Fruit fly (Drosophila melanogaster) whole organism, embryonic: ENCODE measurements around the gene CG32450.

Experiments used
- Atf3 ChIP-seq: fragments of 200-800 bp; sonication (Bioruptor generic); optimal IDR thresholded peaks from 3 replicates; lab custom pipeline; 2016; ENCODE audit warnings: missing biosample characterization, missing genetic modification characterization
- Atf6 ChIP-seq: fragments of 200-800 bp; sonication (Bioruptor generic); IDR thresholded peaks from 2 replicates; pipeline ENCODE4 v1.3.6; 2022; ENCODE audit warnings: missing biosample characterization, missing genetic modification characterization
- Awh ChIP-seq: fragments of 200-800 bp; sonication (Bioruptor generic); IDR thresholded peaks from 2 replicates; pipeline ENCODE4, ENCODE4 v1.3.6; 2022; ENCODE audit warnings: missing biosample characterization, missing genetic modification characterization
- Bteb2 ChIP-seq: fragments of 200-800 bp; sonication (Bioruptor generic); optimal IDR thresholded peaks from 2 replicates; lab custom pipeline; 2016; ENCODE audit warnings: missing biosample characterization, missing genetic modification characterization
- CG10366 ChIP-seq: fragments of 200-800 bp; sonication (Bioruptor generic); IDR thresholded peaks from 2 replicates; pipeline ENCODE4 v1.3.6; 2022; ENCODE audit warnings: missing biosample characterization, missing genetic modification characterization
- CG11560 ChIP-seq: fragments of 200-800 bp; sonication (Bioruptor generic); IDR thresholded peaks from 3 replicates; pipeline ENCODE4 v1.3.6; 2022; ENCODE audit warnings: missing biosample characterization, missing genetic modification characterization
- CG14667 ChIP-seq: fragments of 200-800 bp; sonication (Bioruptor generic); IDR thresholded peaks from 2 replicates; pipeline ENCODE4 v1.3.6; 2022; ENCODE audit warnings: missing biosample characterization, missing genetic modification characterization
- CG14860 ChIP-seq: fragments of 200-800 bp; sonication (Bioruptor generic); IDR thresholded peaks from 3 replicates; pipeline ENCODE4 v1.3.6; 2022; ENCODE audit warnings: missing biosample characterization, missing genetic modification characterization; ENCODE audit not compliant: partially characterized antibody
- CG15514 ChIP-seq: fragments of 200-800 bp; sonication (Bioruptor generic); optimal IDR thresholded peaks from 3 replicates; lab custom pipeline; 2017; ENCODE audit warnings: missing biosample characterization, missing genetic modification characterization, mild to moderate bottlenecking, moderate library complexity, missing genetic modification reagents
- CG17186 ChIP-seq: fragments of 200-800 bp; sonication (Bioruptor generic); optimal IDR thresholded peaks from 3 replicates; lab custom pipeline; 2017; ENCODE audit warnings: missing biosample characterization, missing genetic modification reagents, missing genetic modification characterization
- CG17568 ChIP-seq: fragments of 200-800 bp; sonication (Bioruptor generic); optimal IDR thresholded peaks from 2 replicates; lab custom pipeline; 2018; ENCODE audit warnings: missing biosample characterization, mild to moderate bottlenecking, missing genetic modification characterization, moderate library complexity
- CG17802 ChIP-seq: fragments of 200-800 bp; sonication (Bioruptor generic); optimal IDR thresholded peaks from 2 replicates; lab custom pipeline; 2018; ENCODE audit warnings: missing biosample characterization, mild to moderate bottlenecking, missing genetic modification characterization, moderate library complexity
- CG31224 ChIP-seq: fragments of 200-800 bp; sonication (Bioruptor generic); IDR thresholded peaks from 2 replicates; pipeline ENCODE4 v1.3.6; 2022; ENCODE audit warnings: missing biosample characterization, missing genetic modification characterization
- CG32532 ChIP-seq: fragments of 200-800 bp; sonication (Bioruptor generic); IDR thresholded peaks from 2 replicates; pipeline ENCODE4 v1.3.6; 2022; ENCODE audit warnings: missing biosample characterization, missing genetic modification characterization
- CG6254 ChIP-seq: fragments of 200-800 bp; sonication (Bioruptor generic); optimal IDR thresholded peaks from 3 replicates; lab custom pipeline; 2017; ENCODE audit warnings: mild to moderate bottlenecking, missing biosample characterization, missing genetic modification reagents, missing genetic modification characterization
- CG7987 ChIP-seq: fragments of 200-800 bp; sonication (Bioruptor generic); optimal IDR thresholded peaks from 2 replicates; lab custom pipeline; 2018; ENCODE audit warnings: missing biosample characterization, mild to moderate bottlenecking, missing genetic modification characterization, moderate library complexity
- CG8924 ChIP-seq: fragments of 200-800 bp; optimal IDR thresholded peaks from 3 replicates; lab custom pipeline; 2019; ENCODE audit warnings: missing biosample characterization, mild to moderate bottlenecking, missing genetic modification characterization, moderate library complexity
- CkIIα-i1 ChIP-seq: fragments of 200-800 bp; sonication (Bioruptor generic); IDR thresholded peaks from 2 replicates; pipeline ENCODE4 v1.3.6; 2022; ENCODE audit warnings: missing biosample characterization, missing genetic modification characterization
- Ets65A ChIP-seq: fragments of 200-800 bp; sonication (Bioruptor generic); peaks from one replicate; lab custom pipeline; 2016; ENCODE audit warnings: missing biosample characterization, missing genetic modification characterization
- Hr39 ChIP-seq: fragments of >200 bp; optimal IDR thresholded peaks from 2 replicates; lab custom pipeline; 2017
- MBD-R2 ChIP-seq: fragments of 200-800 bp; sonication (Bioruptor generic); IDR thresholded peaks from 2 replicates; pipeline ENCODE4 v1.3.6; 2022; ENCODE audit warnings: missing biosample characterization, missing genetic modification characterization
- Max ChIP-seq: fragments of 200-800 bp; sonication (Bioruptor generic); optimal IDR thresholded peaks from 2 replicates; lab custom pipeline; 2016; ENCODE audit warnings: missing biosample characterization, mild to moderate bottlenecking, missing genetic modification characterization
- Meics ChIP-seq: fragments of 200-800 bp; sonication (Bioruptor generic); optimal IDR thresholded peaks from 2 replicates; lab custom pipeline; 2017; ENCODE audit warnings: missing biosample characterization, mild to moderate bottlenecking, missing genetic modification characterization
- NK7.1 ChIP-seq: fragments of 200-800 bp; sonication (Bioruptor generic); optimal IDR thresholded peaks from 3 replicates; lab custom pipeline; 2016; ENCODE audit warnings: missing biosample characterization, missing genetic modification characterization
- Neu2 ChIP-seq: fragments of 200-800 bp; sonication (Bioruptor generic); optimal IDR thresholded peaks from 3 replicates; lab custom pipeline; 2016; ENCODE audit warnings: missing biosample characterization, missing genetic modification characterization, borderline replicate concordance
- Nf-YA ChIP-seq: fragments of 200-800 bp; sonication (Bioruptor generic); IDR thresholded peaks from 2 replicates; pipeline ENCODE4 v1.3.6; 2022; ENCODE audit warnings: missing biosample characterization, missing genetic modification characterization
- Nf-YB ChIP-seq: fragments of 200-800 bp; sonication (Bioruptor generic); optimal IDR thresholded peaks from 3 replicates; lab custom pipeline; 2019; ENCODE audit warnings: missing biosample characterization, mild to moderate bottlenecking, missing genetic modification characterization, moderate library complexity
- Opbp ChIP-seq: fragments of 200-800 bp; sonication (Bioruptor generic); IDR thresholded peaks from 3 replicates; pipeline ENCODE4 v1.3.6; 2022; ENCODE audit warnings: missing biosample characterization, missing genetic modification characterization; ENCODE audit not compliant: partially characterized antibody
- Rx ChIP-seq: fragments of 200-800 bp; sonication (Bioruptor generic); IDR thresholded peaks from 2 replicates; pipeline ENCODE4 v1.3.6; 2022; ENCODE audit warnings: missing biosample characterization, missing genetic modification characterization
- bcd ChIP-seq: fragments of 200-800 bp; sonication (Bioruptor generic); optimal IDR thresholded peaks from 2 replicates; lab custom pipeline; 2017; ENCODE audit warnings: missing biosample characterization, mild to moderate bottlenecking, missing genetic modification characterization
- caup ChIP-seq: fragments of 200-800 bp; sonication (Bioruptor generic); optimal IDR thresholded peaks from 3 replicates; lab custom pipeline; 2017; ENCODE audit warnings: missing biosample characterization, mild to moderate bottlenecking, missing genetic modification characterization, moderate library complexity; ENCODE audit not compliant: severe bottlenecking
- chinmo ChIP-seq: fragments of 200-800 bp; sonication (Bioruptor generic); IDR thresholded peaks from 4 replicates; pipeline ENCODE4 v1.3.6; 2022; ENCODE audit warnings: missing biosample characterization, missing genetic modification characterization; ENCODE audit not compliant: partially characterized antibody
- chm ChIP-seq: fragments of 200-800 bp; sonication (Bioruptor generic); IDR thresholded peaks from 2 replicates; pipeline ENCODE4 v1.3.6; 2022; ENCODE audit warnings: missing biosample characterization, missing genetic modification characterization
- ci ChIP-seq: fragments of 200-800 bp; sonication (Bioruptor generic); IDR thresholded peaks from 3 replicates; pipeline ENCODE4 v1.3.6; 2022; ENCODE audit warnings: missing biosample characterization, missing genetic modification characterization
- dati ChIP-seq: fragments of 200-800 bp; sonication (Bioruptor generic); IDR thresholded peaks from 2 replicates; pipeline ENCODE4 v1.3.6; 2022; ENCODE audit warnings: missing biosample characterization, missing genetic modification characterization
- gcm2 ChIP-seq: fragments of 200-800 bp; sonication (Bioruptor generic); optimal IDR thresholded peaks from 2 replicates; lab custom pipeline; 2016; ENCODE audit warnings: missing biosample characterization, missing genetic modification characterization
- jigr1 ChIP-seq: fragments of 200-800 bp; sonication (Bioruptor generic); IDR thresholded peaks from 3 replicates; pipeline ENCODE4 v1.3.6; 2022; ENCODE audit warnings: missing biosample characterization, missing genetic modification characterization
- kay ChIP-seq: fragments of 200-800 bp; sonication (Bioruptor generic); optimal IDR thresholded peaks from 2 replicates; lab custom pipeline; 2016; ENCODE audit warnings: missing biosample characterization, missing genetic modification characterization
- klu ChIP-seq: fragments of 200-800 bp; sonication (Bioruptor generic); IDR thresholded peaks from 2 replicates; pipeline ENCODE4 v1.3.6; 2022; ENCODE audit warnings: missing biosample characterization, missing genetic modification characterization
- lilli ChIP-seq: fragments of 200-800 bp; sonication (Bioruptor generic); optimal IDR thresholded peaks from 3 replicates; lab custom pipeline; 2016; ENCODE audit warnings: missing biosample characterization, missing genetic modification characterization
- odd ChIP-seq: fragments of 200-800 bp; sonication (Bioruptor generic); optimal IDR thresholded peaks from 2 replicates; lab custom pipeline; 2017; ENCODE audit warnings: missing biosample characterization, mild to moderate bottlenecking, missing genetic modification characterization
- p53 ChIP-seq: fragments of 200-800 bp; sonication (Bioruptor generic); optimal IDR thresholded peaks from 2 replicates; lab custom pipeline; 2016; ENCODE audit warnings: missing biosample characterization, missing genetic modification characterization
- pb ChIP-seq: fragments of 200-800 bp; sonication (Bioruptor generic); optimal IDR thresholded peaks from 3 replicates; lab custom pipeline; 2016; ENCODE audit warnings: missing biosample characterization, missing genetic modification characterization
- psq ChIP-seq: fragments of 200-800 bp; sonication (Bioruptor generic); optimal IDR thresholded peaks from 2 replicates; lab custom pipeline; 2017; ENCODE audit warnings: missing biosample characterization, missing genetic modification characterization
- ranshi ChIP-seq: fragments of 200-800 bp; sonication (Bioruptor generic); IDR thresholded peaks from 2 replicates; pipeline ENCODE4 v1.3.6; 2022; ENCODE audit warnings: missing biosample characterization, missing genetic modification characterization
- scrt ChIP-seq: fragments of 200-800 bp; sonication (Bioruptor generic); optimal IDR thresholded peaks from 2 replicates; lab custom pipeline; 2018; ENCODE audit warnings: missing biosample characterization, mild to moderate bottlenecking, missing genetic modification characterization, moderate library complexity
- tll ChIP-seq, 2 experiments: fragments of 200-800 bp in 1 of 2; fragments of >200 bp in 1 of 2; sonication (Bioruptor generic) in 1 of 2; optimal IDR thresholded peaks; 2 replicates each; lab custom pipeline; 2017 to 2019; ENCODE audit warnings: missing biosample characterization in 2 of 2, missing genetic modification characterization in 2 of 2, mild to moderate bottlenecking in 1 of 2, moderate library complexity in 1 of 2
- tna ChIP-seq: fragments of 200-800 bp; sonication (Bioruptor generic); IDR thresholded peaks from 2 replicates; pipeline ENCODE4 v1.3.6; 2022; ENCODE audit warnings: missing biosample characterization, missing genetic modification characterization; ENCODE audit not compliant: partially characterized antibody
- wdn ChIP-seq: fragments of 200-800 bp; sonication (Bioruptor generic); IDR thresholded peaks from 2 replicates; pipeline ENCODE4 v1.3.6; 2022; ENCODE audit warnings: missing biosample characterization, missing genetic modification characterization

CG32450 gene

dm6 chr3L:22287994-22288766 lies 41.4 kb upstream of the CG32450 start, which contains the start of the genes Hem and IleRS (continued):
- peak; percentile 57 for TF ChIP-seq p53 (GFP tag; lab: Kevin White, UChicago)
- TF ChIP-seq Atf3 (GFP tag; lab: Kevin White, UChicago), result peak; percentile 84
- TF ChIP-seq ranshi, result peak; percentile 88
- peak; percentile 12 for TF ChIP-seq gcm2 (GFP tag; lab: Kevin White, UChicago)
- TF ChIP-seq Nf-YA (GFP tag; lab: Robert Waterston, UW), result peak; percentile 75
- TF ChIP-seq caup (GFP tag; lab: Kevin White, UChicago), result peak; percentile 89
- no peak for TF ChIP-seq odd (GFP tag; lab: Kevin White, UChicago)
- TF ChIP-seq Max, result peak; percentile 90
- peak in 1 of 2 experiments; percentile 50 for TF ChIP-seq tll (GFP tag; optimal IDR thresholded peaks at IDR 0.05; lab: Kevin White, UChicago)
- peak; percentile 80 for TF ChIP-seq Bteb2
- peak; percentile 95 for TF ChIP-seq ci (GFP tag; lab: Robert Waterston, UW)
- no peak for TF ChIP-seq Neu2 (GFP tag; lab: Kevin White, UChicago)
- TF ChIP-seq CG6254 (GFP tag; lab: Kevin White, UChicago), result peak; percentile 88
- peak; percentile 73 for TF ChIP-seq CG17802 (tag; lab: Kevin White, UChicago)
- TF ChIP-seq kay (GFP tag; lab: Kevin White, UChicago), result peak; percentile 89
- peak; percentile 86; the same call in 3 of the 4 replicates for TF ChIP-seq chinmo
- TF ChIP-seq chm (GFP tag; lab: Robert Waterston, UW), result peak; percentile 89
- peak; percentile 84 for TF ChIP-seq klu (GFP tag; lab: Robert Waterston, UW)
- TF ChIP-seq CG32532 (GFP tag; lab: Robert Waterston, UW), result peak; percentile 93
- peak; percentile 64 for TF ChIP-seq CG14860 (GFP tag; lab: Robert Waterston, UW)
- TF ChIP-seq scrt (GFP tag; lab: Kevin White, UChicago), result no peak
- TF ChIP-seq lilli (GFP tag; lab: Kevin White, UChicago), result peak; percentile 91
- peak; percentile 97 for TF ChIP-seq Ets65A (GFP tag; lab: Kevin White, UChicago)
- peak; percentile 82 for TF ChIP-seq Nf-YB (GFP tag; lab: Kevin White, UChicago)
- peak; percentile 58 for TF ChIP-seq CG7987 (GFP tag; lab: Kevin White, UChicago)
- TF ChIP-seq tna, result peak; percentile 53
- peak; percentile 80 for TF ChIP-seq MBD-R2 (GFP tag; lab: Robert Waterston, UW)
- TF ChIP-seq jigr1 (GFP tag; lab: Robert Waterston, UW), result peak; percentile 68; the same call in 2 of the 3 replicates
- TF ChIP-seq Meics, result peak; percentile 90
- TF ChIP-seq bcd, result peak; percentile 92
- TF ChIP-seq Opbp (GFP tag; lab: Robert Waterston, UW), result peak; percentile 75; the same call in 2 of the 3 replicates
- peak; percentile 81 for TF ChIP-seq CG31224
- TF ChIP-seq CG15514 (GFP tag; lab: Kevin White, UChicago), result peak; percentile 99
- peak; percentile 77 for TF ChIP-seq Rx (GFP tag; lab: Robert Waterston, UW)
- TF ChIP-seq CG11560 (tag; lab: Robert Waterston, UW), result peak; percentile 64; the same call in 1 of the 3 replicates
- TF ChIP-seq CG14667 (GFP tag; lab: Robert Waterston, UW), result peak; percentile 81
- TF ChIP-seq wdn (GFP tag; lab: Robert Waterston, UW), result peak; percentile 71
- peak; percentile 83 for TF ChIP-seq psq
- TF ChIP-seq CG8924, result peak; percentile 95
- TF ChIP-seq pb (GFP tag; lab: Kevin White, UChicago), result peak; percentile 62
- peak; percentile 66 for TF ChIP-seq CG17186 (GFP tag; lab: Kevin White, UChicago)
- TF ChIP-seq Awh (GFP tag; lab: Robert Waterston, UW), result peak; percentile 82
- TF ChIP-seq CG17568 (GFP tag; lab: Kevin White, UChicago), result no peak
- peak; percentile 74 for TF ChIP-seq NK7.1 (GFP tag; lab: Kevin White, UChicago)
- TF ChIP-seq Hr39 (lab: Kevin White, UChicago), result no peak
- peak; percentile 80; the same call in 1 of the 2 replicates for TF ChIP-seq dati
- TF ChIP-seq CG10366 (GFP tag; lab: Robert Waterston, UW), result peak; percentile 92
- peak; percentile 69 for TF ChIP-seq CkIIα-i1 (GFP tag; lab: Robert Waterston, UW)
- peak; percentile 91 for TF ChIP-seq Atf6
